Worm (Caenorhabditis elegans) whole organism, late embryonic: ENCODE data around the gene T19D2.3.

Source experiments
- C08G9.2 ChIP-seq: sonication (generic microtip); optimal IDR thresholded peaks from 2 replicates; lab custom pipeline; 2016; ENCODE audit warnings: mild to moderate bottlenecking, missing genetic modification characterization, moderate library complexity, missing compliant biosample characterization
- ceh-14 ChIP-seq: sonication (generic microtip); optimal IDR thresholded peaks from 2 replicates; lab custom pipeline; 2016; ENCODE audit warnings: missing genotype, missing genetic modification characterization, missing compliant biosample characterization
- ceh-6 ChIP-seq: fragments of 200-800 bp; sonication (Bioruptor generic); optimal IDR thresholded peaks from 2 replicates; lab custom pipeline; 2018; ENCODE audit warnings: mild to moderate bottlenecking, missing genetic modification characterization, missing compliant biosample characterization
- elt-4 ChIP-seq: sonication (generic microtip); optimal IDR thresholded peaks from 2 replicates; lab custom pipeline; 2016; ENCODE audit warnings: missing genetic modification characterization, missing compliant biosample characterization
- ets-4 ChIP-seq: sonication (generic microtip); optimal IDR thresholded peaks from 2 replicates; lab custom pipeline; 2016; ENCODE audit warnings: missing genetic modification characterization, missing compliant biosample characterization
- fkh-10 ChIP-seq: fragments of 150-350 bp; optimal IDR thresholded peaks from 2 replicates; lab custom pipeline; 2014; ENCODE audit warnings: missing biosample characterization, missing genetic modification reagents, missing genetic modification characterization
- fkh-6 ChIP-seq: sonication (generic microtip); optimal IDR thresholded peaks from 2 replicates; lab custom pipeline; 2016; ENCODE audit warnings: missing genetic modification characterization, missing compliant biosample characterization
- nfya-1 ChIP-seq: sonication (generic microtip); optimal IDR thresholded peaks from 2 replicates; lab custom pipeline; 2017; ENCODE audit warnings: missing genetic modification characterization, mild to moderate bottlenecking, missing compliant biosample characterization, antibody characterized with exemption, moderate library complexity
- nhr-11 ChIP-seq: fragments of 150-350 bp; optimal IDR thresholded peaks from 2 replicates; lab custom pipeline; 2014; ENCODE audit warnings: missing biosample characterization, missing genetic modification characterization
- pqm-1 ChIP-seq: sonication (generic microtip); optimal IDR thresholded peaks from 2 replicates; lab custom pipeline; 2016; ENCODE audit warnings: missing genetic modification characterization, missing compliant biosample characterization
- pros-1 ChIP-seq: fragments of 150-350 bp; optimal IDR thresholded peaks from 2 replicates; lab custom pipeline; 2014; ENCODE audit warnings: missing biosample characterization, missing genetic modification reagents, missing genetic modification characterization
- unc-86 ChIP-seq: sonication (generic microtip); optimal IDR thresholded peaks from 2 replicates; lab custom pipeline; 2016; ENCODE audit warnings: missing genetic modification characterization, missing compliant biosample characterization

- TF ChIP-seq nhr-11 (tag; lab: Kevin White, UChicago), result no peak
- TF ChIP-seq ets-4 (tag; lab: Kevin White, UChicago), result no peak
- no peak for TF ChIP-seq nfya-1 (tag; lab: Kevin White, UChicago)
- no peak for TF ChIP-seq unc-86 (tag; lab: Kevin White, UChicago)
- no peak for TF ChIP-seq ceh-14 (tag; lab: Kevin White, UChicago)
- no peak for TF ChIP-seq fkh-10 (GFP tag; lab: Kevin White, UChicago)
- TF ChIP-seq fkh-6 (tag; lab: Kevin White, UChicago), result no peak
- TF ChIP-seq C08G9.2 (tag; lab: Kevin White, UChicago), result no peak
- no peak for TF ChIP-seq pros-1 (tag; lab: Kevin White, UChicago)
- no peak for TF ChIP-seq pqm-1
- no peak for TF ChIP-seq ceh-6
- TF ChIP-seq elt-4 (tag; lab: Kevin White, UChicago), result no peak
Observed at ce11 chrX:3958252-3958651, 19.2 kb downstream of the T19D2.3 start, which contains the start of gene lin-18.
